Fruit fly (Drosophila melanogaster) whole organism, embryonic: ENCODE results near the gene spz3.

Source experiments
- CG10979 ChIP-seq: fragments of 200-800 bp; sonication (Bioruptor generic); optimal IDR thresholded peaks from 2 replicates; lab custom pipeline; 2018; ENCODE audit warnings: missing biosample characterization, mild to moderate bottlenecking, missing genetic modification characterization, moderate library complexity
- CG11560 ChIP-seq: fragments of 200-800 bp; sonication (Bioruptor generic); IDR thresholded peaks from 3 replicates; pipeline ENCODE4 v1.3.6; 2022; ENCODE audit warnings: missing biosample characterization, missing genetic modification characterization
- CG12071 ChIP-seq: fragments of 200-800 bp; sonication (Bioruptor generic); optimal IDR thresholded peaks from 3 replicates; lab custom pipeline; 2018; ENCODE audit warnings: missing biosample characterization, mild to moderate bottlenecking, missing genetic modification characterization
- CG16813 ChIP-seq: fragments of 200-800 bp; sonication (Bioruptor generic); IDR thresholded peaks from 3 replicates; pipeline ENCODE4 v1.3.6; 2022; ENCODE audit warnings: missing biosample characterization, missing genetic modification characterization; ENCODE audit not compliant: partially characterized antibody
- CG1792 ChIP-seq: fragments of 200-800 bp; sonication (Bioruptor generic); optimal IDR thresholded peaks from 2 replicates; lab custom pipeline; 2016; ENCODE audit warnings: missing biosample characterization, missing genetic modification characterization
- CG43689 ChIP-seq: fragments of 200-800 bp; sonication (Bioruptor generic); IDR thresholded peaks from 2 replicates; pipeline ENCODE4 v1.3.6; 2022; ENCODE audit warnings: missing biosample characterization, missing genetic modification characterization
- CG5245 ChIP-seq: fragments of 200-800 bp; sonication (Bioruptor generic); optimal IDR thresholded peaks from 3 replicates; lab custom pipeline; 2016; ENCODE audit warnings: missing biosample characterization, missing genetic modification characterization
- CG7963 ChIP-seq: fragments of 200-800 bp; sonication (Bioruptor generic); IDR thresholded peaks from 3 replicates; pipeline ENCODE4 v1.3.6; 2022; ENCODE audit warnings: missing biosample characterization, missing genetic modification characterization; ENCODE audit not compliant: partially characterized antibody
- CG8290 ChIP-seq, 3 experiments: fragments of 200-800 bp; sonication (Bioruptor generic); optimal IDR thresholded peaks; 2 replicates each; lab custom pipeline; 2016 to 2019; ENCODE audit warnings: missing biosample characterization in 3 of 3, missing genetic modification characterization in 3 of 3, mild to moderate bottlenecking in 2 of 3, moderate library complexity in 1 of 3
- CG8478 ChIP-seq: fragments of >200 bp; optimal IDR thresholded peaks from 2 replicates; lab custom pipeline; 2018
- CG8765 ChIP-seq: fragments of 200-800 bp; sonication (Bioruptor generic); IDR thresholded peaks from 2 replicates; pipeline ENCODE4 v1.3.6; 2022; ENCODE audit warnings: missing biosample characterization, missing genetic modification characterization
- CG9727 ChIP-seq: fragments of 200-800 bp; sonication (Bioruptor generic); optimal IDR thresholded peaks from 3 replicates; lab custom pipeline; 2017; ENCODE audit warnings: missing biosample characterization, mild to moderate bottlenecking, missing genetic modification characterization
- CTCF ChIP-seq: fragments of 200-800 bp; sonication (Bioruptor generic); optimal IDR thresholded peaks from 2 replicates; lab custom pipeline; 2017; ENCODE audit warnings: missing biosample characterization, mild to moderate bottlenecking, missing genetic modification characterization, moderate library complexity
- Chrac-16 ChIP-seq: fragments of 200-800 bp; sonication (Bioruptor generic); optimal IDR thresholded peaks from 3 replicates; lab custom pipeline; 2016; ENCODE audit warnings: missing biosample characterization, missing genetic modification characterization
- Dad ChIP-seq: fragments of 200-800 bp; sonication (Bioruptor generic); optimal IDR thresholded peaks from 3 replicates; lab custom pipeline; 2016; ENCODE audit warnings: missing biosample characterization, missing genetic modification characterization
- Dp ChIP-seq: fragments of 200-800 bp; sonication (Bioruptor generic); optimal IDR thresholded peaks from 2 replicates; lab custom pipeline; 2018; ENCODE audit warnings: missing biosample characterization, mild to moderate bottlenecking, missing genetic modification characterization, moderate library complexity
- Dref ChIP-seq: fragments of 200-800 bp; sonication (Bioruptor generic); IDR thresholded peaks from 2 replicates; pipeline ENCODE4 v1.3.6; 2022; ENCODE audit warnings: missing biosample characterization, missing genetic modification characterization
- HHEX ChIP-seq: fragments of 200-800 bp; sonication (Bioruptor generic); optimal IDR thresholded peaks from 3 replicates; lab custom pipeline; 2017; ENCODE audit warnings: missing biosample characterization, mild to moderate bottlenecking, missing genetic modification characterization, missing genetic modification reagents
- Hmr ChIP-seq: fragments of 200-800 bp; sonication (Bioruptor generic); optimal IDR thresholded peaks from 3 replicates; lab custom pipeline; 2017; ENCODE audit warnings: mild to moderate bottlenecking, missing biosample characterization, missing genetic modification reagents, missing genetic modification characterization
- Hmx ChIP-seq: fragments of 200-800 bp; sonication (Bioruptor generic); optimal IDR thresholded peaks from 2 replicates; lab custom pipeline; 2016; ENCODE audit warnings: missing biosample characterization, missing genetic modification characterization
- MESR4 ChIP-seq: fragments of 200-800 bp; sonication (Bioruptor generic); optimal IDR thresholded peaks from 2 replicates; lab custom pipeline; 2018; ENCODE audit warnings: missing biosample characterization, mild to moderate bottlenecking, missing genetic modification characterization, moderate library complexity
- Nf-YC ChIP-seq: fragments of 200-800 bp; optimal IDR thresholded peaks from 3 replicates; lab custom pipeline; 2019; ENCODE audit warnings: missing biosample characterization, mild to moderate bottlenecking, missing genetic modification characterization, moderate library complexity
- NfI ChIP-seq: fragments of 200-800 bp; sonication (Bioruptor generic); optimal IDR thresholded peaks from 3 replicates; lab custom pipeline; 2018; ENCODE audit warnings: missing biosample characterization, mild to moderate bottlenecking, missing genetic modification characterization, moderate library complexity
- Opbp ChIP-seq: fragments of 200-800 bp; sonication (Bioruptor generic); IDR thresholded peaks from 3 replicates; pipeline ENCODE4 v1.3.6; 2022; ENCODE audit warnings: missing biosample characterization, missing genetic modification characterization; ENCODE audit not compliant: partially characterized antibody
- Pdp1 ChIP-seq, 2 experiments: fragments of 200-800 bp; sonication (Bioruptor generic); optimal IDR thresholded peaks; 3 replicates each; lab custom pipeline; 2016; ENCODE audit warnings: missing biosample characterization in 2 of 2, missing genetic modification characterization in 2 of 2, mild to moderate bottlenecking in 1 of 2, moderate library complexity in 1 of 2
- Side ChIP-seq: fragments of 200-800 bp; sonication (Bioruptor generic); optimal IDR thresholded peaks from 2 replicates; lab custom pipeline; 2016; ENCODE audit warnings: missing biosample characterization, missing genetic modification characterization
- Xbp1 ChIP-seq: fragments of 200-800 bp; sonication (Bioruptor generic); optimal IDR thresholded peaks from 3 replicates; lab custom pipeline; 2016; ENCODE audit warnings: missing biosample characterization, mild to moderate bottlenecking, missing genetic modification characterization
- amos ChIP-seq: fragments of 200-800 bp; sonication (Bioruptor generic); IDR thresholded peaks from 2 replicates; pipeline ENCODE4 v1.3.6; 2022; ENCODE audit warnings: missing biosample characterization, missing genetic modification characterization; ENCODE audit not compliant: partially characterized antibody
- ato ChIP-seq: fragments of 200-800 bp; sonication (Bioruptor generic); IDR thresholded peaks from 2 replicates; pipeline ENCODE4 v1.3.6; 2022; ENCODE audit warnings: missing biosample characterization, missing genetic modification characterization; ENCODE audit not compliant: partially characterized antibody
- chif ChIP-seq, 2 experiments: fragments of 200-800 bp; sonication (Bioruptor generic); optimal IDR thresholded peaks; 3 replicates each; lab custom pipeline; 2016; ENCODE audit warnings: missing biosample characterization in 2 of 2, missing genetic modification characterization in 2 of 2
- dati ChIP-seq: fragments of 200-800 bp; sonication (Bioruptor generic); IDR thresholded peaks from 2 replicates; pipeline ENCODE4 v1.3.6; 2022; ENCODE audit warnings: missing biosample characterization, missing genetic modification characterization
- disco-r ChIP-seq: fragments of 200-800 bp; sonication (Bioruptor generic); optimal IDR thresholded peaks from 2 replicates; lab custom pipeline; 2016; ENCODE audit warnings: missing biosample characterization, missing genetic modification characterization
- ems ChIP-seq: fragments of 200-800 bp; sonication (Bioruptor generic); optimal IDR thresholded peaks from 3 replicates; lab custom pipeline; 2016; ENCODE audit warnings: missing biosample characterization, missing genetic modification characterization
- eve ChIP-seq, 2 experiments: fragments of >200 bp; optimal IDR thresholded peaks; 2 replicates each; lab custom pipeline; 2017; ENCODE audit warnings: missing biosample characterization in 2 of 2, missing genetic modification characterization in 2 of 2
- ftz-f1 ChIP-seq: fragments of 200-800 bp; sonication (Bioruptor generic); optimal IDR thresholded peaks from 2 replicates; lab custom pipeline; 2016; ENCODE audit warnings: missing biosample characterization, missing genetic modification characterization
- her ChIP-seq: fragments of 200-800 bp; sonication (Bioruptor generic); optimal IDR thresholded peaks from 2 replicates; lab custom pipeline; 2016; ENCODE audit warnings: missing biosample characterization, missing genetic modification characterization
- kni ChIP-seq: fragments of 200-800 bp; sonication (Bioruptor generic); optimal IDR thresholded peaks from 3 replicates; lab custom pipeline; 2017; ENCODE audit warnings: mild to moderate bottlenecking, missing biosample characterization, missing genetic modification reagents, missing genetic modification characterization
- lab ChIP-seq: fragments of 200-800 bp; sonication (Bioruptor generic); optimal IDR thresholded peaks from 3 replicates; lab custom pipeline; 2017; ENCODE audit warnings: missing biosample characterization, missing genetic modification characterization, mild to moderate bottlenecking, moderate library complexity, missing genetic modification reagents
- mam ChIP-seq: fragments of 200-800 bp; sonication (Bioruptor generic); optimal IDR thresholded peaks from 3 replicates; lab custom pipeline; 2016; ENCODE audit warnings: missing biosample characterization, missing genetic modification characterization
- mld ChIP-seq: fragments of 200-800 bp; sonication (Bioruptor generic); IDR thresholded peaks from 3 replicates; pipeline ENCODE4 v1.3.6; 2022; ENCODE audit warnings: missing biosample characterization, missing genetic modification characterization; ENCODE audit not compliant: partially characterized antibody
- nau ChIP-seq: fragments of 200-800 bp; sonication (Bioruptor generic); optimal IDR thresholded peaks from 3 replicates; lab custom pipeline; 2017; ENCODE audit warnings: missing biosample characterization, mild to moderate bottlenecking, missing genetic modification characterization, missing genetic modification reagents
- nerfin-1 ChIP-seq: fragments of 200-800 bp; sonication (Bioruptor generic); optimal IDR thresholded peaks from 3 replicates; lab custom pipeline; 2019; ENCODE audit warnings: missing biosample characterization, mild to moderate bottlenecking, missing genetic modification characterization, moderate library complexity
- pho ChIP-seq: fragments of 200-800 bp; sonication (Bioruptor generic); optimal IDR thresholded peaks from 2 replicates; lab custom pipeline; 2016; ENCODE audit warnings: missing biosample characterization, missing genetic modification characterization
- seq ChIP-seq: fragments of 200-800 bp; sonication (Bioruptor generic); IDR thresholded peaks from 2 replicates; pipeline ENCODE4 v1.3.6; 2022; ENCODE audit warnings: missing biosample characterization, missing genetic modification characterization
- sim ChIP-seq: fragments of 200-800 bp; sonication (Bioruptor generic); IDR thresholded peaks from 2 replicates; pipeline ENCODE4 v1.3.6; 2022; ENCODE audit warnings: missing biosample characterization, missing genetic modification characterization
- slou ChIP-seq: fragments of 200-800 bp; sonication (Bioruptor generic); optimal IDR thresholded peaks from 3 replicates; lab custom pipeline; 2016; ENCODE audit warnings: missing biosample characterization, missing genetic modification characterization
- sr ChIP-seq: fragments of 200-800 bp; sonication (Bioruptor generic); IDR thresholded peaks from 3 replicates; pipeline ENCODE4 v1.3.6; 2022; ENCODE audit warnings: missing biosample characterization, missing genetic modification characterization
- trh ChIP-seq: fragments of 200-800 bp; sonication (Bioruptor generic); optimal IDR thresholded peaks from 2 replicates; lab custom pipeline; 2016; ENCODE audit warnings: missing biosample characterization, missing genetic modification characterization
- tx ChIP-seq: fragments of 200-800 bp; sonication (Bioruptor generic); optimal IDR thresholded peaks from 2 replicates; lab custom pipeline; 2016; ENCODE audit warnings: missing biosample characterization, missing genetic modification characterization
- wek ChIP-seq: fragments of 200-800 bp; sonication (Bioruptor generic); optimal IDR thresholded peaks from 3 replicates; lab custom pipeline; 2018; ENCODE audit warnings: missing biosample characterization, mild to moderate bottlenecking, missing genetic modification characterization, moderate library complexity
- zen2 ChIP-seq: fragments of 200-800 bp; sonication (Bioruptor generic); IDR thresholded peaks from 3 replicates; pipeline ENCODE4 v1.3.6; 2022; ENCODE audit warnings: missing biosample characterization, missing genetic modification characterization; ENCODE audit not compliant: partially characterized antibody
- zf30C ChIP-seq: fragments of 200-800 bp; sonication (Bioruptor generic); optimal IDR thresholded peaks from 3 replicates; lab custom pipeline; 2018; ENCODE audit warnings: missing biosample characterization, mild to moderate bottlenecking, missing genetic modification characterization

The spz3 gene

dm6 chr2L:7851609-7852008 is 27.7 kb downstream of the spz3 start (continued):
- no peak for TF ChIP-seq ato (GFP tag; lab: Robert Waterston, UW)
- no peak for TF ChIP-seq CG8290 (GFP tag; optimal IDR thresholded peaks at IDR 0.05; lab: Kevin White, UChicago)
- TF ChIP-seq CG8290 (tag; optimal IDR thresholded peaks at IDR 0.05; lab: Kevin White, UChicago) = no peak
- no peak for TF ChIP-seq MESR4
- TF ChIP-seq wek (GFP tag; lab: Kevin White, UChicago) = no peak
- TF ChIP-seq Chrac-16 = no peak
- no peak for TF ChIP-seq disco-r
- TF ChIP-seq nau (GFP tag; lab: Kevin White, UChicago) = no peak
- no peak for TF ChIP-seq seq (GFP tag; lab: Robert Waterston, UW)
- TF ChIP-seq zen2 = no peak
- no peak for TF ChIP-seq Dad (GFP tag; lab: Kevin White, UChicago)
- no peak for TF ChIP-seq CG5245
- no peak for TF ChIP-seq Nf-YC
- TF ChIP-seq Dref (GFP tag; lab: Robert Waterston, UW) = no peak
- no peak for TF ChIP-seq tx (GFP tag; lab: Kevin White, UChicago)
- TF ChIP-seq eve (GFP tag; optimal IDR thresholded peaks at IDR 0.05; lab: Kevin White, UChicago) = peak in 1 of 2 experiments; percentile 43
- no peak for TF ChIP-seq ftz-f1
- TF ChIP-seq CG43689 (GFP tag; lab: Robert Waterston, UW) = 0 out of 2 replicates have a peak, but pooled peaks have one; percentile 23
- TF ChIP-seq mld (GFP tag; lab: Robert Waterston, UW) = no peak
- TF ChIP-seq CG12071 (GFP tag; lab: Kevin White, UChicago) = no peak
- no peak for TF ChIP-seq Hmx (GFP tag; lab: Kevin White, UChicago)
- TF ChIP-seq trh (GFP tag; lab: Kevin White, UChicago) = no peak
- TF ChIP-seq Opbp (GFP tag; lab: Robert Waterston, UW) = no peak
- no peak for TF ChIP-seq amos (GFP tag; lab: Robert Waterston, UW)
- no peak for TF ChIP-seq CG1792 (GFP tag; lab: Kevin White, UChicago)
- TF ChIP-seq mam = no peak
- TF ChIP-seq zf30C = no peak
- no peak for TF ChIP-seq her (GFP tag; lab: Kevin White, UChicago)
- TF ChIP-seq HHEX = no peak
- TF ChIP-seq CG7963 = no peak
- peak; percentile 48 for TF ChIP-seq CG9727 (GFP tag; lab: Kevin White, UChicago)
- TF ChIP-seq CG8478 (lab: Kevin White, UChicago) = no peak
- TF ChIP-seq CG8765 (GFP tag; lab: Robert Waterston, UW) = no peak
- no peak for TF ChIP-seq CG11560 (tag; lab: Robert Waterston, UW)
- TF ChIP-seq slou (GFP tag; lab: Kevin White, UChicago) = no peak
- TF ChIP-seq Side (GFP tag; lab: Kevin White, UChicago) = no peak
- TF ChIP-seq Pdp1 (GFP tag; optimal IDR thresholded peaks at IDR 0.05; lab: Kevin White, UChicago) = no peak
- TF ChIP-seq lab (GFP tag; lab: Kevin White, UChicago) = peak; percentile 59
- TF ChIP-seq ems (GFP tag; lab: Kevin White, UChicago) = no peak
- peak; percentile 59 for TF ChIP-seq CG10979
- peak in 1 of 2 experiments; percentile 1 for TF ChIP-seq chif (GFP tag; optimal IDR thresholded peaks at IDR 0.05; lab: Kevin White, UChicago)
- no peak for TF ChIP-seq sim (GFP tag; lab: Robert Waterston, UW)
- TF ChIP-seq sr (GFP tag; lab: Robert Waterston, UW) = no peak
- no peak for TF ChIP-seq CTCF (GFP tag; lab: Kevin White, UChicago)
- TF ChIP-seq pho (GFP tag; lab: Kevin White, UChicago) = no peak
- TF ChIP-seq Hmr (GFP tag; lab: Kevin White, UChicago) = peak; percentile 52
- TF ChIP-seq NfI (GFP tag; lab: Kevin White, UChicago) = no peak
- TF ChIP-seq nerfin-1 (tag; lab: Kevin White, UChicago) = no peak
- peak; percentile 23 for TF ChIP-seq Xbp1
- TF ChIP-seq dati = no peak
- TF ChIP-seq kni (GFP tag; lab: Kevin White, UChicago) = no peak
- TF ChIP-seq CG16813 (GFP tag; lab: Robert Waterston, UW) = no peak
- TF ChIP-seq Dp (GFP tag; lab: Kevin White, UChicago) = no peak
